Fruit fly (Drosophila melanogaster) whole organism, embryonic: ENCODE results near the gene CG5882.
A peak's percentile ranks its signal among the peaks of the same experiment; 100 is the strongest.

Experiments
- ATbp ChIP-seq: fragments of 200-800 bp; sonication (Bioruptor generic); optimal IDR thresholded peaks from 2 replicates; lab custom pipeline; 2017; ENCODE audit warnings: missing biosample characterization, mild to moderate bottlenecking, missing genetic modification characterization, missing genetic modification reagents
- Atf6 ChIP-seq: fragments of 200-800 bp; sonication (Bioruptor generic); IDR thresholded peaks from 2 replicates; pipeline ENCODE4 v1.3.6; 2022; ENCODE audit warnings: missing biosample characterization, missing genetic modification characterization
- CG1603 ChIP-seq: fragments of 200-800 bp; sonication (Bioruptor generic); optimal IDR thresholded peaks from 2 replicates; lab custom pipeline; 2019; ENCODE audit warnings: missing biosample characterization, mild to moderate bottlenecking, missing genetic modification characterization, moderate library complexity
- CG16779 ChIP-seq: fragments of 200-800 bp; sonication (Bioruptor generic); IDR thresholded peaks from 2 replicates; pipeline ENCODE4 v1.3.6; 2022; ENCODE audit warnings: missing biosample characterization, missing genetic modification characterization
- CG18262 ChIP-seq: fragments of 200-800 bp; optimal IDR thresholded peaks from 3 replicates; lab custom pipeline; 2019; ENCODE audit warnings: missing biosample characterization, mild to moderate bottlenecking, missing genetic modification characterization, moderate library complexity
- CG3065 ChIP-seq: fragments of 200-800 bp; sonication (Bioruptor generic); optimal IDR thresholded peaks from 2 replicates; lab custom pipeline; 2016; ENCODE audit warnings: missing biosample characterization, missing genetic modification characterization
- CG32532 ChIP-seq: fragments of 200-800 bp; sonication (Bioruptor generic); IDR thresholded peaks from 2 replicates; pipeline ENCODE4 v1.3.6; 2022; ENCODE audit warnings: missing biosample characterization, missing genetic modification characterization
- CG33557 ChIP-seq: fragments of 200-800 bp; sonication (Bioruptor generic); optimal IDR thresholded peaks from 2 replicates; lab custom pipeline; 2019; ENCODE audit warnings: missing biosample characterization, mild to moderate bottlenecking, missing genetic modification characterization, moderate library complexity
- CG34224 ChIP-seq: fragments of 200-800 bp; sonication (Bioruptor generic); IDR thresholded peaks from 3 replicates; pipeline ENCODE4 v1.3.6; 2022; ENCODE audit warnings: missing biosample characterization, missing genetic modification characterization; ENCODE audit not compliant: partially characterized antibody
- CG3847 ChIP-seq: fragments of 200-800 bp; sonication (Bioruptor generic); IDR thresholded peaks from 2 replicates; pipeline ENCODE4 v1.3.6; 2022; ENCODE audit warnings: missing biosample characterization, missing genetic modification characterization
- CG4328 ChIP-seq: fragments of 200-800 bp; sonication (Bioruptor generic); optimal IDR thresholded peaks from 3 replicates; lab custom pipeline; 2017; ENCODE audit warnings: missing biosample characterization, missing genetic modification reagents, missing genetic modification characterization
- CG4424 ChIP-seq: fragments of 200-800 bp; sonication (Bioruptor generic); optimal IDR thresholded peaks from 3 replicates; lab custom pipeline; 2016; ENCODE audit warnings: missing biosample characterization, missing genetic modification characterization
- CG6683 ChIP-seq: fragments of 200-800 bp; sonication (Bioruptor generic); optimal IDR thresholded peaks from 2 replicates; lab custom pipeline; 2017; ENCODE audit warnings: missing biosample characterization, mild to moderate bottlenecking, missing genetic modification characterization, missing genetic modification reagents
- CG6791 ChIP-seq: fragments of 200-800 bp; sonication (Bioruptor generic); IDR thresholded peaks from 3 replicates; pipeline ENCODE4 v1.3.6; 2022; ENCODE audit warnings: missing biosample characterization, missing genetic modification characterization; ENCODE audit not compliant: partially characterized antibody
- CG7839 ChIP-seq: fragments of 200-800 bp; sonication (Bioruptor generic); optimal IDR thresholded peaks from 3 replicates; lab custom pipeline; 2018; ENCODE audit warnings: missing biosample characterization, mild to moderate bottlenecking, missing genetic modification characterization, moderate library complexity
- CG8290 ChIP-seq, 3 experiments: fragments of 200-800 bp; sonication (Bioruptor generic); optimal IDR thresholded peaks; 2 replicates each; lab custom pipeline; 2016 to 2019; ENCODE audit warnings: missing biosample characterization in 3 of 3, missing genetic modification characterization in 3 of 3, mild to moderate bottlenecking in 2 of 3, moderate library complexity in 1 of 3
- CG8388 ChIP-seq: fragments of 200-800 bp; sonication (Bioruptor generic); optimal IDR thresholded peaks from 2 replicates; lab custom pipeline; 2019; ENCODE audit warnings: missing biosample characterization, mild to moderate bottlenecking, missing genetic modification characterization, moderate library complexity
- CG9876 ChIP-seq: fragments of 200-800 bp; sonication (Bioruptor generic); optimal IDR thresholded peaks from 2 replicates; lab custom pipeline; 2016; ENCODE audit warnings: missing biosample characterization, missing genetic modification characterization
- Camta ChIP-seq: fragments of 200-800 bp; sonication (Bioruptor generic); optimal IDR thresholded peaks from 2 replicates; lab custom pipeline; 2016; ENCODE audit warnings: missing biosample characterization, missing genetic modification characterization
- D19A ChIP-seq: fragments of 200-800 bp; optimal IDR thresholded peaks from 3 replicates; lab custom pipeline; 2019; ENCODE audit warnings: missing biosample characterization, mild to moderate bottlenecking, missing genetic modification characterization, moderate library complexity
- Dip3 ChIP-seq: fragments of 200-800 bp; sonication (Bioruptor generic); optimal IDR thresholded peaks from 3 replicates; lab custom pipeline; 2016; ENCODE audit warnings: missing biosample characterization, missing genetic modification characterization
- Dp ChIP-seq: fragments of 200-800 bp; sonication (Bioruptor generic); optimal IDR thresholded peaks from 2 replicates; lab custom pipeline; 2018; ENCODE audit warnings: missing biosample characterization, mild to moderate bottlenecking, missing genetic modification characterization, moderate library complexity
- Gsc ChIP-seq: fragments of 200-800 bp; sonication (Bioruptor generic); IDR thresholded peaks from 2 replicates; pipeline ENCODE4 v1.3.6; 2022; ENCODE audit warnings: missing biosample characterization, missing genetic modification characterization
- HHEX ChIP-seq: fragments of 200-800 bp; sonication (Bioruptor generic); optimal IDR thresholded peaks from 3 replicates; lab custom pipeline; 2017; ENCODE audit warnings: missing biosample characterization, mild to moderate bottlenecking, missing genetic modification characterization, missing genetic modification reagents
- HLH3B ChIP-seq: fragments of 200-800 bp; sonication (Bioruptor generic); IDR thresholded peaks from 2 replicates; pipeline ENCODE4 v1.3.6; 2022; ENCODE audit warnings: missing biosample characterization, missing genetic modification characterization
- HLH54F ChIP-seq: fragments of 200-800 bp; sonication (Bioruptor generic); optimal IDR thresholded peaks from 3 replicates; lab custom pipeline; 2016; ENCODE audit warnings: missing biosample characterization, missing genetic modification characterization
- Hr51 ChIP-seq, 2 experiments: fragments of 200-800 bp; sonication (Bioruptor generic); optimal IDR thresholded peaks; 2 replicates in 1 of 2; 3 replicates in 1 of 2; lab custom pipeline; 2016 to 2018; ENCODE audit warnings: missing biosample characterization in 2 of 2, missing genetic modification characterization in 2 of 2, mild to moderate bottlenecking in 1 of 2, moderate library complexity in 1 of 2
- Hr78 ChIP-seq, 2 experiments: fragments of 200-800 bp in 1 of 2; fragments of >200 bp in 1 of 2; sonication (Bioruptor generic) in 1 of 2; optimal IDR thresholded peaks; 2 replicates each; lab custom pipeline; 2017 to 2019; ENCODE audit warnings: missing biosample characterization in 2 of 2, missing genetic modification characterization in 2 of 2, mild to moderate bottlenecking in 1 of 2, moderate library complexity in 1 of 2
- MTF-1 ChIP-seq: fragments of 200-800 bp; sonication (Bioruptor generic); optimal IDR thresholded peaks from 2 replicates; lab custom pipeline; 2018; ENCODE audit warnings: missing biosample characterization, mild to moderate bottlenecking, missing genetic modification characterization, borderline replicate concordance
- Opbp ChIP-seq: fragments of 200-800 bp; sonication (Bioruptor generic); IDR thresholded peaks from 3 replicates; pipeline ENCODE4 v1.3.6; 2022; ENCODE audit warnings: missing biosample characterization, missing genetic modification characterization; ENCODE audit not compliant: partially characterized antibody
- Stat92E ChIP-seq, 3 experiments: fragments of >200 bp in 2 of 3; fragments of 200-800 bp in 1 of 3; sonication (Bioruptor generic) in 1 of 3; optimal IDR thresholded peaks; 2 replicates each; lab custom pipeline; 2017 to 2019; ENCODE audit warnings: missing biosample characterization in 3 of 3, missing genetic modification characterization in 3 of 3, mild to moderate bottlenecking in 1 of 3, moderate library complexity in 1 of 3
- ac ChIP-seq: fragments of 200-800 bp; sonication (Bioruptor generic); optimal IDR thresholded peaks from 3 replicates; lab custom pipeline; 2017; ENCODE audit warnings: missing biosample characterization, mild to moderate bottlenecking, missing genetic modification characterization
- dati ChIP-seq: fragments of 200-800 bp; sonication (Bioruptor generic); IDR thresholded peaks from 2 replicates; pipeline ENCODE4 v1.3.6; 2022; ENCODE audit warnings: missing biosample characterization, missing genetic modification characterization
- fd64A ChIP-seq: fragments of 200-800 bp; sonication (Bioruptor generic); optimal IDR thresholded peaks from 3 replicates; lab custom pipeline; 2018; ENCODE audit warnings: missing biosample characterization, mild to moderate bottlenecking, missing genetic modification characterization
- fd96Cb ChIP-seq: fragments of 200-800 bp; sonication (Bioruptor generic); optimal IDR thresholded peaks from 2 replicates; lab custom pipeline; 2018; ENCODE audit warnings: missing biosample characterization, mild to moderate bottlenecking, missing genetic modification characterization, moderate library complexity
- gem ChIP-seq: fragments of 200-800 bp; sonication (Bioruptor generic); optimal IDR thresholded peaks from 2 replicates; lab custom pipeline; 2019; ENCODE audit warnings: missing biosample characterization, mild to moderate bottlenecking, missing genetic modification characterization, moderate library complexity
- jing ChIP-seq: fragments of 200-800 bp; sonication (Bioruptor generic); optimal IDR thresholded peaks from 2 replicates; lab custom pipeline; 2018; ENCODE audit warnings: missing biosample characterization, mild to moderate bottlenecking, missing genetic modification characterization
- klu ChIP-seq: fragments of 200-800 bp; sonication (Bioruptor generic); IDR thresholded peaks from 2 replicates; pipeline ENCODE4 v1.3.6; 2022; ENCODE audit warnings: missing biosample characterization, missing genetic modification characterization
- lilli ChIP-seq: fragments of 200-800 bp; sonication (Bioruptor generic); optimal IDR thresholded peaks from 3 replicates; lab custom pipeline; 2016; ENCODE audit warnings: missing biosample characterization, missing genetic modification characterization
- lola ChIP-seq, 3 experiments: fragments of >200 bp in 2 of 3; fragments of 200-800 bp in 1 of 3; sonication (Bioruptor generic) in 1 of 3; optimal IDR thresholded peaks; 2 replicates each; lab custom pipeline; 2017 to 2019; ENCODE audit warnings: missing biosample characterization in 3 of 3, missing genetic modification characterization in 3 of 3, mild to moderate bottlenecking in 1 of 3, moderate library complexity in 1 of 3
- nmo ChIP-seq: fragments of 200-800 bp; sonication (Bioruptor generic); optimal IDR thresholded peaks from 2 replicates; lab custom pipeline; 2018; ENCODE audit warnings: missing biosample characterization, mild to moderate bottlenecking, missing genetic modification characterization, moderate library complexity
- stwl ChIP-seq: fragments of 200-800 bp; sonication (Bioruptor generic); optimal IDR thresholded peaks from 3 replicates; lab custom pipeline; 2018; ENCODE audit warnings: missing biosample characterization, mild to moderate bottlenecking, missing genetic modification characterization, moderate library complexity
- twi ChIP-seq: fragments of 200-800 bp; optimal IDR thresholded peaks from 2 replicates; lab custom pipeline; 2019; ENCODE audit warnings: missing biosample characterization, mild to moderate bottlenecking, missing genetic modification characterization, moderate library complexity
- zfh1 ChIP-seq: fragments of 200-800 bp; sonication (Bioruptor generic); IDR thresholded peaks from 3 replicates; pipeline ENCODE4 v1.3.6; 2022; ENCODE audit warnings: missing biosample characterization, missing genetic modification characterization
- zfh2 ChIP-seq: fragments of 200-800 bp; sonication (Bioruptor generic); optimal IDR thresholded peaks from 2 replicates; lab custom pipeline; 2016; ENCODE audit warnings: missing biosample characterization, missing genetic modification characterization

CG5882 gene

DNA sequence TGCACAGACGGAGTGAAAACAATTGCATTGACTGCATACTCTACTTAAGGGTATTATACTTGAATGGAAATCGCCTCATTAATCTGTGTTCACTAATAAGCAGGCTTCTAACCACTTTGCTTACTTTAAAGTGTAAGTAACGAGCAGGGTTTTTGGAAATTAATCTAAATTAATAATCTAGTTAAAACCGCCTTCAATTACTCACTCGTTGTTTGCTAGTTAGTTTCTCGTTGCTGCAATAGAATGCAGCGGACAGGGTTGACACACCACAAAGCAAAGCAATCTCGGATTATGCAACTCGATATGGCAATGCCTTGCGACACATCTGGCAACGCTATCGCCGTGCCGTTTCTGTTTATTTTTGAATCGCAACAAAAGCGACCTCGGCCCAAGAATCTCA, 21.5 kb downstream of the CG5882 start (continued):
- TF ChIP-seq HLH54F (no peak), dati (GFP tag; lab: Robert Waterston, UW) (no peak), CG6791 (GFP tag; lab: Robert Waterston, UW) (peak; percentile 38; the same call in 1 of the 3 replicates), CG3847 (0 out of 2 replicates have a peak, but pooled peaks have one; percentile 5), Stat92E (GFP tag; optimal IDR thresholded peaks at IDR 0.05; lab: Kevin White, UChicago) (no peak), fd96Cb (tag; lab: Kevin White, UChicago) (peak; percentile 12), CG18262 (tag; lab: Kevin White, UChicago) (peak; percentile 17), ac (GFP tag; lab: Kevin White, UChicago) (no peak), CG1603 (tag; lab: Kevin White, UChicago) (peak; percentile 31), CG8388 (peak; percentile 1), Hr78 (GFP tag; optimal IDR thresholded peaks at IDR 0.05; lab: Kevin White, UChicago) (peak in 1 of 2 experiments; percentile 21), stwl (tag; lab: Kevin White, UChicago) (peak; percentile 100), CG3065 (GFP tag; lab: Kevin White, UChicago) (no peak), Opbp (GFP tag; lab: Robert Waterston, UW) (peak; percentile 26; the same call in 1 of the 3 replicates), CG8290 (GFP tag; optimal IDR thresholded peaks at IDR 0.05; lab: Kevin White, UChicago) (peak; percentile 17), CG8290 (tag; optimal IDR thresholded peaks at IDR 0.05; lab: Kevin White, UChicago) (no peak), zfh1 (GFP tag; lab: Robert Waterston, UW) (0 out of 3 replicates have a peak, but pooled peaks have one; percentile 6), gem (tag; lab: Kevin White, UChicago) (peak; percentile 37), D19A (tag; lab: Kevin White, UChicago) (peak; percentile 83), CG33557 (GFP tag; lab: Kevin White, UChicago) (no peak), Camta (GFP tag; lab: Kevin White, UChicago) (peak; percentile 5), Hr51 (GFP tag; optimal IDR thresholded peaks at IDR 0.05; lab: Kevin White, UChicago) (peak in 1 of 2 experiments; percentile 1), ATbp (GFP tag; lab: Kevin White, UChicago) (peak; percentile 7)

DNA sequence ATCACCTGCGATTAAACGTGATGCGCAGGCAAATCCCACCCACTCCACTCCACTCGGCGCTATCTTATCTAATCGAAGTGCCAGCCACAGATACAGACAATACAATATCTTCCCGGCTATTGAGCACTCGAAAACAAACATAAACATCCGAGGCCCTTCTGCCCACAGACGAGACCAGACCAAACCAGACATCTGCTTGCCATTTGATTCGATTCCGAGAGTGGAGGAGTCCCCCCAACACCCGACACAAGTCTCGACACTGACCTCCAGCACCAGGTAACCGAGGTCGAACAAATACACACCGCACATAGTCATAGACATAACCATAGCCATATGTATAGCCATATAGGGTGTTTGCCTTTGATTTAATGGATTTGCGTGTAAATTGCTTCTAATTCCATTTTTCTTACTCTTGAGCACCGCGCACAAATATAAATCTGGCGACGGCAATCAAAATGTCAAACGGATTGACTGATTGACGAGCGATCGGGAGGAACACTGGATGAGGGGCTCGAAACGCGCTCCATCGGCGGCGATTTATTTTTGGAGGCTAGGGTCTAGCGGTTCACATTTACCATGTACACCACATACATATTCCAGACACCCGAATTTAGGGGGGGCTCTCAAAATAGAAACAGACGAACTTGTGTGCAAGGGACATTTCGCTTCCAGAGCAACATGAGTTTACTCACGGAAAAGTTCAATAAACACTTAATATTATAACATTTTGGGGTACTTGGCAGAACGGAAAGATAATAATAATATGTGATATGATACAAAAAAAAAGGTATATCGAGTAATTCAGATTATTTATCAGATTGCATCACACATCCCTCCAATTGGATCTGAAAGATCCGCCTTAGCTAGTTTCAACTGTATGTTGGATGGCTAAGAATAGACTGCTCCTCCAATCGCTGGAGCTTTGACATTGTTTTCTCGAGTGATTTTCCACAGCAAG, 30.6 kb downstream of the CG5882 start:
- TF ChIP-seq CG32532 (GFP tag; lab: Robert Waterston, UW) (no peak), nmo (GFP tag; lab: Kevin White, UChicago) (no peak), zfh2 (GFP tag; lab: Kevin White, UChicago) (no peak), HLH3B (GFP tag; lab: Robert Waterston, UW) (no peak), CG34224 (GFP tag; lab: Robert Waterston, UW) (no peak), fd64A (GFP tag; lab: Kevin White, UChicago) (peak; percentile 31), CG4328 (GFP tag; lab: Kevin White, UChicago) (no peak), CG16779 (GFP tag; lab: Robert Waterston, UW) (no peak), Dp (GFP tag; lab: Kevin White, UChicago) (no peak), HHEX (GFP tag; lab: Kevin White, UChicago) (peak; percentile 3), twi (tag; lab: Kevin White, UChicago) (peak; percentile 85), lilli (GFP tag; lab: Kevin White, UChicago) (no peak), klu (no peak), CG6683 (GFP tag; lab: Kevin White, UChicago) (no peak), jing (no peak), CG4424 (GFP tag; lab: Kevin White, UChicago) (no peak), Atf6 (no peak), CG7839 (peak; percentile 21), CG9876 (no peak), MTF-1 (GFP tag; lab: Kevin White, UChicago) (no peak), Gsc (GFP tag; lab: Robert Waterston, UW) (no peak), Dip3 (GFP tag; lab: Kevin White, UChicago) (no peak), lola (GFP tag; optimal IDR thresholded peaks at IDR 0.05; lab: Kevin White, UChicago) (peak in 1 of 3 experiments; percentile 0)
